Fruit fly (Drosophila melanogaster): ENCODE measurements around the gene CG32280.

dm6 chr3L:3166200-3166695 is 1.3 kb downstream of the CG32280 start, which contains the start of gene Asciz:
- TF ChIP-seq pad (GFP tag; optimal IDR thresholded peaks at IDR 0.05) (no peak), CG14711 (tag; optimal IDR thresholded peaks at IDR 0.05) (no peak), Hr96 (GFP tag; optimal IDR thresholded peaks at IDR 0.05) (no peak), tj (GFP tag; optimal IDR thresholded peaks at IDR 0.05) (no peak), CG1620 (GFP tag; optimal IDR thresholded peaks at IDR 0.05) (no peak), CG33017 (tag; optimal IDR thresholded peaks at IDR 0.05) (no peak), CG7101 (tag; optimal IDR thresholded peaks at IDR 0.05) (no peak), Mnt (GFP tag; optimal IDR thresholded peaks at IDR 0.05) (no peak), bab1 (GFP tag; optimal IDR thresholded peaks at IDR 0.05) (no peak), CG7045 (GFP tag; optimal IDR thresholded peaks at IDR 0.05) (no peak), Clk (GFP tag; optimal IDR thresholded peaks at IDR 0.05) (no peak), ovo (GFP tag; optimal IDR thresholded peaks at IDR 0.05) (no peak), toe (GFP tag; optimal IDR thresholded peaks at IDR 0.05) (no peak)

All from whole organism, adult.